Fruit fly (Drosophila melanogaster): ENCODE measurements around the gene CG10638.

dm6 chr3L:12486175-12486574 is 14.9 kb downstream of the CG10638 start:
- no peak for TF ChIP-seq CG14655 (GFP tag; optimal IDR thresholded peaks at IDR 0.05)
- no peak for TF ChIP-seq CG34367 (tag; optimal IDR thresholded peaks at IDR 0.05)
- TF ChIP-seq CG8301 (tag; optimal IDR thresholded peaks at IDR 0.05): no peak
- no peak for TF ChIP-seq gl (tag; optimal IDR thresholded peaks at IDR 0.05)
- no peak for TF ChIP-seq Pif1A (GFP tag; optimal IDR thresholded peaks at IDR 0.05)
- TF ChIP-seq rn (GFP tag; IDR thresholded peaks at IDR 0.05): no peak
- no peak for TF ChIP-seq CG13204 (GFP tag; optimal IDR thresholded peaks at IDR 0.05)
- TF ChIP-seq D1 (tag; optimal IDR thresholded peaks at IDR 0.05): no peak
- no peak for TF ChIP-seq CG9948 (tag; optimal IDR thresholded peaks at IDR 0.05)
- TF ChIP-seq CG4496 (GFP tag; IDR thresholded peaks at IDR 0.05): no peak
- no peak for TF ChIP-seq EcR (GFP tag; optimal IDR thresholded peaks at IDR 0.05)

All from whole organism, pupa.